Fruit fly (Drosophila melanogaster): ENCODE data around the gene CG42680.

CG42680 gene

DNA sequence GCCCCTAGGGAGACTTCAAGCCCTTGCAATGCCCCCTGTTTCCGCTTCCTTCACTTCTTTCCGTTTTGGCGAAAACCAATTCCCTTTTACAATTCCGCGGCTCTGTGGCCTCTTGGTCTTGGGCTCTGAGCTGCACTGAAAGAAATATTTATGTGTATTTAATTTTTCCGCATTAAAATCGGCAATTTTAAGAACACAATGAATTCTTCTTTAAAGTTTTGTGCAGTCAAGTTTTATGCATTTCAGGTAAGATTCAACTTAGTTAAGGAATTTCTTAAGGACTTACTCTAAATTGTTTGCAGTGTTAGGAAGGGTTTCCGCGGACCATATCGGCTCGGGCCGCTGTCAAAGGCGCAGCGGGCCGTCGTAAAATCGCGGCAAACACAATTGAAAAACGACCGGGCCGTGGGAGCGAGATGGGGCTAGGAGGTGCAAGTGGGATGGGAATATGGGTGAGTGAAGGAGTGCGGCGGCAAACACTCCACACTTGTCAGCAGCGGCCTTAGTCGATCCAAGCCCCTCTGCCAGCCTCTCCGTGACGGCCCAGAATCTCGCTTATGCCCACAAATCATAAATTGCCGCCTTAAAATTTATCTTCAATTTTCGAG, 35.8 kb downstream of the CG42680 start (continued):
- TF ChIP-seq ewg (GFP tag; optimal IDR thresholded peaks at IDR 0.05) (peak; percentile 32), CG1603 (tag; optimal IDR thresholded peaks at IDR 0.05) (peak; percentile 80), CG3281 (GFP tag; optimal IDR thresholded peaks at IDR 0.05) (peak; percentile 53), Fer3 (tag; optimal IDR thresholded peaks at IDR 0.05) (peak; percentile 27), lbe (GFP tag; optimal IDR thresholded peaks at IDR 0.05) (peak; percentile 89), Sox102F (GFP tag; optimal IDR thresholded peaks at IDR 0.05) (peak; percentile 71), Doc2 (GFP tag; IDR thresholded peaks at IDR 0.05) (no peak), chm (GFP tag; IDR thresholded peaks at IDR 0.05) (peak; percentile 76)

DNA sequence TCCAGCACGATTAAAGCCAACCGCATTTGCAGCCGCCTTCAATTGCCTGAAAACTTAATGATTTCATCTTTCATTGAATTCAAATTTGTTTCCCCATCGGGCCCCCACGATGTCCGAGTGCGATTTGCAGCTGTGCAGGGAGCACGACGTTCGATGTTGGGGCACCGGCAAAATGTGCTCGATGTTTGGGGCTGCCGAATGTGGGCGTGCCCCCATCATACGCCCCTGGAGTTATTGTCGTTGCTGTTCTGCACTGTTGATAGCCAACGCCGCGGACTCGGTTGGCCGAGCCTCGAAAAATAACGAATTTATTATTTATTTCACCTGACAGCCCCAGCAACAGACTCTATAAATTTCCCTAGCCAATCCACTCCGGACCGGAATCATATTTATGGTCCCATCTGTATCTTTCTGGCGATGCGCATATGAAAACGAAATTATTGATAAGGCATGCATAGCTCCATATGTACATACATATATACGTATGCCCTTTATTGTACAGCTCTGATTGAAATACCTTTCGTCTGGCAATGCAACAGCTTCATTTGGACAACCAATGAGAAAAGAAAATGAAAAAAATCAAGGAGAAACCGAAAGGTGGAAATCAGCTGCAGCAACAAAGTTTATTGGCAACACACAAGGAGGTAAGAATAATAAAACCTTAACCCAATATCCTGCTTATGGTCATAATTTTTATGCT, 37.2 kb downstream of the CG42680 start:
- TF ChIP-seq jumu (GFP tag; optimal IDR thresholded peaks at IDR 0.05) = no peak
- peak; percentile 45; the same call in 1 of the 3 replicates for TF ChIP-seq ci (GFP tag; IDR thresholded peaks at IDR 0.05)
- 0 out of 3 replicates have a peak, but pooled peaks have one; percentile 16 for TF ChIP-seq tgo (GFP tag; IDR thresholded peaks at IDR 0.05)
- peak; percentile 17 for TF ChIP-seq Ets65A (GFP tag)
- TF ChIP-seq H15 (GFP tag; IDR thresholded peaks at IDR 0.05) = 0 out of 3 replicates have a peak, but pooled peaks have one; percentile 9
- TF ChIP-seq lov (optimal IDR thresholded peaks at IDR 0.05) = no peak
- TF ChIP-seq lov (GFP tag; IDR thresholded peaks at IDR 0.05) = 0 out of 3 replicates have a peak, but pooled peaks have one; percentile 46
- TF ChIP-seq zfh1 (GFP tag; IDR thresholded peaks at IDR 0.05) = 0 out of 3 replicates have a peak, but pooled peaks have one; percentile 16
- no peak for TF ChIP-seq Abd-B (GFP tag; optimal IDR thresholded peaks at IDR 0.05)
- peak; percentile 67 for TF ChIP-seq Med (GFP tag)
- 0 out of 2 replicates have a peak, but pooled peaks have one; percentile 10 for TF ChIP-seq HLH3B (GFP tag; IDR thresholded peaks at IDR 0.05)
- TF ChIP-seq CG31365 (tag; optimal IDR thresholded peaks at IDR 0.05) = no peak

DNA sequence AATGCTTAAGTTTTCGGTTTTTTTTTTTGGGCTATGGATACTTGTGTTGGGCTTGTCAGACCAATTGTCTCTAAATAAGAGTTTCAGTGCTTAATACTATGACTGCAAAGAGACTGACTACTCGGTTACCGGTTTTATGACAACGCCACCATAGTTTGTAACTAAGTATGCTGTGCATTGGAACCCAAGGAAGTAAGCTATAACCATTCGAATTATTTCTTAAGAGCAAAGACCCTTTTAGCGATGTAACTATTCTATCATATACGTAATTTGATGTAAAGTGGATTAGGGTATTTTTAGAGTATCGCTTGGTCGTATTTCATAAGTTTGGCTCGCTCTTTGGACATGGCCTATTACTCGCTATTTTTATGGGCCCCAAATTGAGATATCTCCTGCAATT, 39.0 kb downstream of the CG42680 start, which contains the start of gene CG4218:
Gene CG4218, minus strand, starts transcription at position 101 of the 400 bp plus-strand sequence.
- TF ChIP-seq CG13775 (GFP tag; optimal IDR thresholded peaks at IDR 0.05) = no peak
- TF ChIP-seq Hey (tag; optimal IDR thresholded peaks at IDR 0.05) = no peak
- TF ChIP-seq maf-S (GFP tag; optimal IDR thresholded peaks at IDR 0.05) = no peak
- TF ChIP-seq CG12659 (GFP tag; optimal IDR thresholded peaks at IDR 0.05) = no peak
- TF ChIP-seq eve (GFP tag; optimal IDR thresholded peaks at IDR 0.05) = no peak
- no peak for TF ChIP-seq CG11456 (GFP tag; IDR thresholded peaks at IDR 0.05)
- no peak for TF ChIP-seq gro (GFP tag; optimal IDR thresholded peaks at IDR 0.05)
- TF ChIP-seq CG2202 (tag; optimal IDR thresholded peaks at IDR 0.05) = no peak
- no peak for TF ChIP-seq CG9932 (GFP tag; IDR thresholded peaks at IDR 0.05)
- TF ChIP-seq Pdp1 (GFP tag; optimal IDR thresholded peaks at IDR 0.05) = no peak

DNA sequence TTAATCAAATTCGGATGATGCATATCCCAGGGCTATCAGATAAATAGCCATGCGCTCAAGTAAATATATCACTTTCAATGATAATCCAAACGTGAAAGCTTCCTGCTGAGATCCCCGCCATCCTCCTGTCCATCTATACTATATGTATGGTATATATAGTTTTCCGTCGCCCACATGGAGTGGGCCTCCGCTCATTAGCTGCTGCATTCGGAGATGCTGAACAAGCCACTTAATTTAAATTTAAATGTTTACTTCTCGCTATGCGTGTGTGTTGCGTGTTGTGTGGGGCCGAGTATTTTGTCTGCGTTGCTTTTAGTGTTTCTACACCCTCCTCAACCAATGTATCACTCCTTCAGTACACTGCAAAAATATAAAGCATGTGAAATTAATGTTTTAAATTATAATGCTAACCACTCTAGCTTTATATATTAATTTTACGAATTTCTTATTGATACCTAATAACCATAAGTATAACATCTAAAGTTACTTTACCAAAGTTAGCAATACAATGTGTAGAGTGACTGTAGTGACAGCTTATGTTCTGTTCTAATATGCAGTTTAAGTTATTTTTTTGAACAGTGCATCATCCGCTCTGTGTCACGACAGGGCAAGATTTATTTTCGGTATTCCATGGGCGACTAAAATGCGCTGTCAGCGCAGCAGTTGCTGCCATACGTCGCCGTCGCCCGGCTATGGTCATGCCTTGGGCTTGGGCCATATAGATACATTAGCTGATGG, 41.2 kb downstream of the CG42680 start:
- TF ChIP-seq CG17568 (GFP tag; optimal IDR thresholded peaks at IDR 0.05) (peak; percentile 66), bigmax (GFP tag; optimal IDR thresholded peaks at IDR 0.05) (no peak), CG15073 (GFP tag; optimal IDR thresholded peaks at IDR 0.05) (peak; percentile 18), chn (GFP tag; optimal IDR thresholded peaks at IDR 0.05) (peak; percentile 74), zfh2 (GFP tag; optimal IDR thresholded peaks at IDR 0.05) (no peak), CG5245 (GFP tag; optimal IDR thresholded peaks at IDR 0.05) (peak; percentile 78), gro (GFP tag; optimal IDR thresholded peaks at IDR 0.05) (no peak), yki (optimal IDR thresholded peaks at IDR 0.05) (no peak), seq (GFP tag; IDR thresholded peaks at IDR 0.05) (peak; percentile 73), Usf (GFP tag; optimal IDR thresholded peaks at IDR 0.05) (peak; percentile 46), Xrp1 (GFP tag; IDR thresholded peaks at IDR 0.05) (peak; percentile 92), CrebB (tag; optimal IDR thresholded peaks at IDR 0.05) (peak; percentile 74), CG15269 (tag; optimal IDR thresholded peaks at IDR 0.05) (peak; percentile 87), CG7786 (GFP tag; optimal IDR thresholded peaks at IDR 0.05) (peak; percentile 52), CG2875 (GFP tag; optimal IDR thresholded peaks at IDR 0.05) (peak; percentile 90), CG6175 (GFP tag; IDR thresholded peaks at IDR 0.05) (no peak)
